Worm (Caenorhabditis elegans): ENCODE measurements around the gene acl-8.

acl-8 gene

ce11 chrV:6498903-6499302 is 48.2 kb downstream of the acl-8 start, which contains the start of gene W01A11.1:
TSS of gene W01A11.1 (plus strand) at chrV:6499224.
- TF ChIP-seq tbx-37 (GFP tag; conservative IDR thresholded peaks at IDR 0.05) = no peak
- TF ChIP-seq B0310.2 (tag; optimal IDR thresholded peaks at IDR 0.05) = no peak
